Worm (Caenorhabditis elegans): ENCODE measurements around the gene aff-1.

aff-1 gene

DNA sequence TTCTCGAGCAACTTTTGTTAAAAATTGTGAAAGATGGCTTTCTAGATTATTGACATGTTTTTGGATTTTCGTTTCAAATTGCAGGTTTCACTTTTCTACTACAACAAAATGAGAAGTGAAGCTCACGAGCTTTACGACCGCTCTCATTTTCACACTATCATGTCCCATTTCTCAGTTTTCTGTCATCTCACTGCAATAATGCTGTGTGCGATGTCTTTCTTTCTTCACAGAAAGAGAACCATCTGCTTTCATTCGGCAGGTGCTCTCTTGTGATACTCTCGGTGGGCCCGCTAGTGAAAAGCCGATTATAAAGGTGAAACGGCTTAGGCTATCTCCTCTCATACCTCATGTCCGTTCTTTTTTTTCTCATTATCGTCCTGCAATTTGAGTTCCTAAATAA is 20.3 kb downstream of the aff-1 start:
- TF ChIP-seq mep-1 (tag; optimal IDR thresholded peaks at IDR 0.05), result no peak
- TF ChIP-seq nhr-19 (GFP tag; conservative IDR thresholded peaks at IDR 0.05), result no peak
- no peak for TF ChIP-seq zip-4 (GFP tag; optimal IDR thresholded peaks at IDR 0.05)
- no peak for TF ChIP-seq fkh-4 (tag; optimal IDR thresholded peaks at IDR 0.05; ENCODE audit: borderline replicate concordance)
- TF ChIP-seq rnt-1 (tag; optimal IDR thresholded peaks at IDR 0.05), result peak; percentile 47
- TF ChIP-seq nhr-12 (tag; optimal IDR thresholded peaks at IDR 0.05), result no peak
- no peak for TF ChIP-seq skn-1 (tag; optimal IDR thresholded peaks at IDR 0.05)
- peak in 1 of 2 experiments; percentile 45 for TF ChIP-seq egl-27 (tag; optimal IDR thresholded peaks at IDR 0.05)
- no peak for TF ChIP-seq nhr-28 (tag; optimal IDR thresholded peaks at IDR 0.05)

DNA sequence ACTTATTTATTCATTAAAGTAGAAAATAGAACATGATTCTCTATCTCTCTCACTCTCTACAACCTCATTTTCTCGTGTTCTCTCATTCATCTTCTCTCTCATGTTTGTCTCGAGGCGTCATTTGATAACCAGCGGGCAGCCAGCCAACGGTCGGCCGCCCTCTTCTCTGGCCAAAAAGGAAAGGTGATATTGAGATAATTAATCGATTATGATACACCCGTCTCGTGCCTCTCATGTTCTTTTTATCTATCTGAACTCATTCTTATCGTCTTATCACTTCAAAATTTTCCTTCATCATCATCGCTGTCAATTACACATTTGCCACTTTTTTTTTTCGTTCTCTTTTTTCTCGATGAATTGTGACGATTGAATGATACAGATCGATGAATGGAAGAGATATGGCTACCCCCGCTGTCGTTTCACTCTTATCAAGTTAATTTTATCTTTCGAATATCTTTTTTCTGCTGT is 20.9 kb downstream of the aff-1 start:
- TF ChIP-seq lin-14 (GFP tag; optimal IDR thresholded peaks at IDR 0.05), result peak; percentile 95
- TF ChIP-seq nhr-12 (tag; optimal IDR thresholded peaks at IDR 0.05), result no peak
- peak; percentile 30 for TF ChIP-seq swsn-7 (tag; optimal IDR thresholded peaks at IDR 0.05)
- peak; percentile 64 to 68 for TF ChIP-seq lsy-2 (tag; optimal IDR thresholded peaks at IDR 0.05)
- TF ChIP-seq jun-1 (tag; optimal IDR thresholded peaks at IDR 0.05), result peak; percentile 73
- TF ChIP-seq fos-1 (tag; optimal IDR thresholded peaks at IDR 0.05), result peak; percentile 11
- peak in 1 of 2 experiments; percentile 69 for TF ChIP-seq lin-35 (GFP tag; optimal IDR thresholded peaks at IDR 0.05)
- peak; percentile 16 for TF ChIP-seq tlp-1 (tag; optimal IDR thresholded peaks at IDR 0.05)
- no peak for TF ChIP-seq C04F5.9 (tag; optimal IDR thresholded peaks at IDR 0.05)
- no peak for TF ChIP-seq alr-1 (tag; optimal IDR thresholded peaks at IDR 0.05; ENCODE audit: borderline replicate concordance)
- no peak for TF ChIP-seq nhr-237 (tag; optimal IDR thresholded peaks at IDR 0.05)
- TF ChIP-seq snu-23 (GFP tag; optimal IDR thresholded peaks at IDR 0.05), result peak; percentile 83
- peak; percentile 8 for TF ChIP-seq xbp-1 (tag; optimal IDR thresholded peaks at IDR 0.05)
- peak; percentile 35 for TF ChIP-seq C16A3.4 (tag; optimal IDR thresholded peaks at IDR 0.05)
- TF ChIP-seq nhr-90 (tag; optimal IDR thresholded peaks at IDR 0.05; ENCODE audit: poor library complexity), result peak; percentile 86
- no peak for TF ChIP-seq mep-1 (tag; optimal IDR thresholded peaks at IDR 0.05)
- TF ChIP-seq dsc-1 (tag; optimal IDR thresholded peaks at IDR 0.05), result peak; percentile 58
- peak; percentile 66 for TF ChIP-seq nhr-47 (tag; optimal IDR thresholded peaks at IDR 0.05)
- TF ChIP-seq efl-3 (GFP tag; optimal IDR thresholded peaks at IDR 0.05), result no peak
- TF ChIP-seq dpl-1 (GFP tag; optimal IDR thresholded peaks at IDR 0.05), result peak in 1 of 3 experiments; percentile 5
- TF ChIP-seq nhr-20 (tag; optimal IDR thresholded peaks at IDR 0.05), result peak; percentile 94
- TF ChIP-seq elt-2 (tag; optimal IDR thresholded peaks at IDR 0.05), result peak; percentile 98
- TF ChIP-seq tbx-2 (tag; optimal IDR thresholded peaks at IDR 0.05), result peak; percentile 85
- no peak for TF ChIP-seq ceh-8 (GFP tag; optimal IDR thresholded peaks at IDR 0.05)
- TF ChIP-seq pqm-1 (tag; optimal IDR thresholded peaks at IDR 0.05), result peak; percentile 70
- TF ChIP-seq lir-3 (tag; optimal IDR thresholded peaks at IDR 0.05; ENCODE audit: poor library complexity), result peak; percentile 52
- TF ChIP-seq nhr-77 (tag; optimal IDR thresholded peaks at IDR 0.05), result peak; percentile 26
- no peak for TF ChIP-seq pag-3 (tag; optimal IDR thresholded peaks at IDR 0.05; ENCODE audit: borderline replicate concordance, insufficient read depth)
- peak; percentile 89 for TF ChIP-seq blmp-1 (tag; optimal IDR thresholded peaks at IDR 0.05)
- TF ChIP-seq pax-3 (tag; optimal IDR thresholded peaks at IDR 0.05), result peak; percentile 20
- peak in 1 of 2 experiments; percentile 28 for TF ChIP-seq efl-1 (optimal IDR thresholded peaks at IDR 0.05)
- TF ChIP-seq efl-1 (GFP tag; optimal IDR thresholded peaks at IDR 0.05 in 1 of 2), result peak in 1 of 2 experiments; percentile 90
- TF ChIP-seq nhr-71 (tag; optimal IDR thresholded peaks at IDR 0.05), result peak; percentile 94
- peak; percentile 7 for TF ChIP-seq fkh-8 (tag; optimal IDR thresholded peaks at IDR 0.05)
- no peak for TF ChIP-seq ceh-63 (GFP tag; optimal IDR thresholded peaks at IDR 0.05)
- no peak for TF ChIP-seq snpc-4 (tag; optimal IDR thresholded peaks at IDR 0.05)
- TF ChIP-seq mdl-1 (tag; optimal IDR thresholded peaks at IDR 0.05), result peak in 1 of 2 experiments; percentile 78
- peak; percentile 43 for TF ChIP-seq rnt-1 (tag; optimal IDR thresholded peaks at IDR 0.05)
- no peak for TF ChIP-seq ets-5 (GFP tag; IDR thresholded peaks at IDR 0.05)
- TF ChIP-seq unc-62 (GFP tag; optimal IDR thresholded peaks at IDR 0.05), result no peak
- no peak for TF ChIP-seq fkh-10 (GFP tag; optimal IDR thresholded peaks at IDR 0.05)
- TF ChIP-seq elt-3 (tag; optimal IDR thresholded peaks at IDR 0.05), result peak in 5 of 6 experiments; percentile 72 to 99 (median 89)
- peak; percentile 40 for TF ChIP-seq ztf-4 (tag; optimal IDR thresholded peaks at IDR 0.05)
- peak; percentile 71 for TF ChIP-seq nhr-19 (GFP tag; conservative IDR thresholded peaks at IDR 0.05)
- no peak for TF ChIP-seq hpl-2 (GFP tag; optimal IDR thresholded peaks at IDR 0.05)

Measured in whole organism, L1 larva.